Fruit fly (Drosophila melanogaster) whole organism, embryonic: ENCODE data around the gene Hph.

ENCODE experiments used
- Aef1 ChIP-seq: fragments of 200-800 bp; sonication (Bioruptor generic); IDR thresholded peaks from 3 replicates; pipeline ENCODE4 v1.3.6; 2022; ENCODE audit warnings: missing biosample characterization, missing genetic modification characterization
- B-H1 ChIP-seq: fragments of 200-800 bp; sonication (Bioruptor generic); IDR thresholded peaks from 3 replicates; pipeline ENCODE4 v1.3.6; 2022; ENCODE audit warnings: missing biosample characterization, missing genetic modification characterization
- Bgb ChIP-seq: fragments of 200-800 bp; sonication (Bioruptor generic); IDR thresholded peaks from 2 replicates; pipeline ENCODE4 v1.3.6; 2022; ENCODE audit warnings: missing biosample characterization, missing genetic modification characterization; ENCODE audit not compliant: partially characterized antibody
- CG10321 ChIP-seq: fragments of 200-800 bp; sonication (Bioruptor generic); IDR thresholded peaks from 2 replicates; pipeline ENCODE4 v1.3.6; 2022; ENCODE audit warnings: missing biosample characterization, missing genetic modification characterization
- CG10366 ChIP-seq: fragments of 200-800 bp; sonication (Bioruptor generic); IDR thresholded peaks from 2 replicates; pipeline ENCODE4 v1.3.6; 2022; ENCODE audit warnings: missing biosample characterization, missing genetic modification characterization
- CG10431 ChIP-seq: fragments of 200-800 bp; sonication (Bioruptor generic); optimal IDR thresholded peaks from 3 replicates; lab custom pipeline; 2018; ENCODE audit warnings: missing biosample characterization, mild to moderate bottlenecking, missing genetic modification characterization
- CG11247 ChIP-seq: fragments of 200-800 bp; sonication (Bioruptor generic); IDR thresholded peaks from 2 replicates; pipeline ENCODE4 v1.3.6; 2022; ENCODE audit warnings: missing biosample characterization, missing genetic modification characterization
- CG11504 ChIP-seq: fragments of 200-800 bp; sonication (Bioruptor generic); optimal IDR thresholded peaks from 3 replicates; lab custom pipeline; 2019; ENCODE audit warnings: missing biosample characterization, mild to moderate bottlenecking, missing genetic modification characterization, moderate library complexity
- CG12104 ChIP-seq: fragments of 200-800 bp; sonication (Bioruptor generic); optimal IDR thresholded peaks from 3 replicates; lab custom pipeline; 2016; ENCODE audit warnings: missing biosample characterization, missing genetic modification characterization
- CG13775 ChIP-seq: fragments of 200-800 bp; sonication (Bioruptor generic); optimal IDR thresholded peaks from 3 replicates; lab custom pipeline; 2017; ENCODE audit warnings: missing biosample characterization, mild to moderate bottlenecking, missing genetic modification characterization
- CG14441 ChIP-seq: fragments of 200-800 bp; sonication (Bioruptor generic); IDR thresholded peaks from 2 replicates; pipeline ENCODE4 v1.3.6; 2022; ENCODE audit warnings: missing biosample characterization, missing genetic modification characterization
- CG14667 ChIP-seq: fragments of 200-800 bp; sonication (Bioruptor generic); IDR thresholded peaks from 2 replicates; pipeline ENCODE4 v1.3.6; 2022; ENCODE audit warnings: missing biosample characterization, missing genetic modification characterization
- CG14710 ChIP-seq: fragments of 200-800 bp; sonication (Bioruptor generic); optimal IDR thresholded peaks from 3 replicates; lab custom pipeline; 2019; ENCODE audit warnings: missing biosample characterization, mild to moderate bottlenecking, missing genetic modification characterization, moderate library complexity
- CG1602 ChIP-seq: fragments of 200-800 bp; sonication (Bioruptor generic); optimal IDR thresholded peaks from 3 replicates; lab custom pipeline; 2016; ENCODE audit warnings: missing biosample characterization, missing genetic modification characterization
- CG18011 ChIP-seq: fragments of 200-800 bp; sonication (Bioruptor generic); optimal IDR thresholded peaks from 2 replicates; lab custom pipeline; 2017; ENCODE audit warnings: missing biosample characterization, missing genetic modification characterization, mild to moderate bottlenecking, moderate library complexity, missing genotype
- CG18476 ChIP-seq: fragments of 200-800 bp; sonication (Bioruptor generic); optimal IDR thresholded peaks from 2 replicates; lab custom pipeline; 2016; ENCODE audit warnings: missing biosample characterization, mild to moderate bottlenecking, missing genetic modification characterization
- CG2678 ChIP-seq: fragments of 200-800 bp; sonication (Bioruptor generic); optimal IDR thresholded peaks from 3 replicates; lab custom pipeline; 2019; ENCODE audit warnings: missing biosample characterization, mild to moderate bottlenecking, missing genetic modification characterization, moderate library complexity
- CG31224 ChIP-seq: fragments of 200-800 bp; sonication (Bioruptor generic); IDR thresholded peaks from 2 replicates; pipeline ENCODE4 v1.3.6; 2022; ENCODE audit warnings: missing biosample characterization, missing genetic modification characterization
- CG33213 ChIP-seq: fragments of 200-800 bp; sonication (Bioruptor generic); optimal IDR thresholded peaks from 3 replicates; lab custom pipeline; 2016; ENCODE audit warnings: missing biosample characterization, missing genetic modification characterization
- CG34224 ChIP-seq: fragments of 200-800 bp; sonication (Bioruptor generic); IDR thresholded peaks from 3 replicates; pipeline ENCODE4 v1.3.6; 2022; ENCODE audit warnings: missing biosample characterization, missing genetic modification characterization; ENCODE audit not compliant: partially characterized antibody
- CG3838 ChIP-seq: fragments of 200-800 bp; sonication (Bioruptor generic); optimal IDR thresholded peaks from 3 replicates; lab custom pipeline; 2016; ENCODE audit warnings: missing biosample characterization, missing genetic modification characterization
- CG6765 ChIP-seq: fragments of 200-800 bp; sonication (Bioruptor generic); optimal IDR thresholded peaks from 3 replicates; lab custom pipeline; 2017; ENCODE audit warnings: missing biosample characterization, mild to moderate bottlenecking, missing genetic modification characterization
- CG7556 ChIP-seq: fragments of 200-800 bp; sonication (Bioruptor generic); optimal IDR thresholded peaks from 2 replicates; lab custom pipeline; 2017; ENCODE audit warnings: missing biosample characterization, mild to moderate bottlenecking, missing genetic modification characterization
- Dbx ChIP-seq: fragments of 200-800 bp; sonication (Bioruptor generic); IDR thresholded peaks from 3 replicates; pipeline ENCODE4 v1.3.6; 2022; ENCODE audit warnings: missing biosample characterization, missing genetic modification characterization
- Dek ChIP-seq: fragments of 200-800 bp; sonication (Bioruptor generic); optimal IDR thresholded peaks from 3 replicates; lab custom pipeline; 2019; ENCODE audit warnings: missing biosample characterization, mild to moderate bottlenecking, missing genetic modification characterization, moderate library complexity
- Eip74EF ChIP-seq, 2 experiments: fragments of 200-800 bp in 1 of 2; fragments of >200 bp in 1 of 2; sonication (Bioruptor generic) in 1 of 2; optimal IDR thresholded peaks; 2 replicates each; lab custom pipeline; 2017 to 2019; ENCODE audit warnings: missing biosample characterization in 2 of 2, missing genetic modification characterization in 2 of 2, mild to moderate bottlenecking in 1 of 2, moderate library complexity in 1 of 2
- Gsc ChIP-seq: fragments of 200-800 bp; sonication (Bioruptor generic); IDR thresholded peaks from 2 replicates; pipeline ENCODE4 v1.3.6; 2022; ENCODE audit warnings: missing biosample characterization, missing genetic modification characterization
- HHEX ChIP-seq: fragments of 200-800 bp; sonication (Bioruptor generic); optimal IDR thresholded peaks from 3 replicates; lab custom pipeline; 2017; ENCODE audit warnings: missing biosample characterization, mild to moderate bottlenecking, missing genetic modification characterization, missing genetic modification reagents
- Hsf ChIP-seq: fragments of 200-800 bp; sonication (Bioruptor generic); optimal IDR thresholded peaks from 3 replicates; lab custom pipeline; 2016; ENCODE audit warnings: missing biosample characterization, missing genetic modification characterization
- Opbp ChIP-seq: fragments of 200-800 bp; sonication (Bioruptor generic); IDR thresholded peaks from 3 replicates; pipeline ENCODE4 v1.3.6; 2022; ENCODE audit warnings: missing biosample characterization, missing genetic modification characterization; ENCODE audit not compliant: partially characterized antibody
- PHDP ChIP-seq: fragments of 200-800 bp; sonication (Bioruptor generic); optimal IDR thresholded peaks from 3 replicates; lab custom pipeline; 2018; ENCODE audit warnings: missing biosample characterization, mild to moderate bottlenecking, missing genetic modification characterization, moderate library complexity
- Pdp1 ChIP-seq, 2 experiments: fragments of 200-800 bp; sonication (Bioruptor generic); optimal IDR thresholded peaks; 3 replicates each; lab custom pipeline; 2016; ENCODE audit warnings: missing biosample characterization in 2 of 2, missing genetic modification characterization in 2 of 2, mild to moderate bottlenecking in 1 of 2, moderate library complexity in 1 of 2
- Ravus ChIP-seq: fragments of 200-800 bp; sonication (Bioruptor generic); IDR thresholded peaks from 2 replicates; pipeline ENCODE4 v1.3.6; 2022; ENCODE audit warnings: missing biosample characterization, missing genetic modification characterization
- Scr ChIP-seq: fragments of 200-800 bp; sonication (Bioruptor generic); IDR thresholded peaks from 2 replicates; pipeline ENCODE4 v1.3.6; 2022; ENCODE audit warnings: missing biosample characterization, missing genetic modification characterization; ENCODE audit not compliant: partially characterized antibody
- Spps ChIP-seq: fragments of 200-800 bp; sonication (Bioruptor generic); optimal IDR thresholded peaks from 2 replicates; lab custom pipeline; 2018; ENCODE audit warnings: missing biosample characterization, mild to moderate bottlenecking, missing genetic modification characterization
- TFAM ChIP-seq: fragments of 200-800 bp; sonication (Bioruptor generic); optimal IDR thresholded peaks from 2 replicates; lab custom pipeline; 2017; ENCODE audit warnings: missing biosample characterization, missing genetic modification characterization, inconsistent platforms
- ato ChIP-seq: fragments of 200-800 bp; sonication (Bioruptor generic); IDR thresholded peaks from 2 replicates; pipeline ENCODE4 v1.3.6; 2022; ENCODE audit warnings: missing biosample characterization, missing genetic modification characterization; ENCODE audit not compliant: partially characterized antibody
- caup ChIP-seq: fragments of 200-800 bp; sonication (Bioruptor generic); optimal IDR thresholded peaks from 3 replicates; lab custom pipeline; 2017; ENCODE audit warnings: missing biosample characterization, mild to moderate bottlenecking, missing genetic modification characterization, moderate library complexity; ENCODE audit not compliant: severe bottlenecking
- dan ChIP-seq: fragments of 200-800 bp; sonication (Bioruptor generic); IDR thresholded peaks from 2 replicates; pipeline ENCODE4 v1.3.6; 2022; ENCODE audit warnings: missing biosample characterization, missing genetic modification characterization
- dimm ChIP-seq: fragments of 200-800 bp; sonication (Bioruptor generic); IDR thresholded peaks from 2 replicates; pipeline ENCODE4 v1.3.6; 2022; ENCODE audit warnings: missing biosample characterization, missing genetic modification characterization
- esg ChIP-seq: fragments of 200-800 bp; sonication (Bioruptor generic); conservative IDR thresholded peaks from 2 replicates; pipeline ENCODE4 v1.3.6; 2022; ENCODE audit warnings: missing biosample characterization, missing genetic modification characterization
- hb ChIP-seq: fragments of 200-800 bp; sonication (Bioruptor generic); IDR thresholded peaks from 3 replicates; pipeline ENCODE4 v1.3.6; 2022; ENCODE audit warnings: missing biosample characterization, missing genetic modification characterization; ENCODE audit not compliant: partially characterized antibody
- hkb ChIP-seq, 2 experiments: fragments of 200-800 bp in 1 of 2; fragments of >200 bp in 1 of 2; sonication (Bioruptor generic) in 1 of 2; IDR thresholded peaks in 1 of 2; optimal IDR thresholded peaks in 1 of 2; 2 replicates each; pipeline versions ENCODE4 v1.3.6 to Lab custom; 2017 to 2022; ENCODE audit warnings: missing biosample characterization in 1 of 2, missing genetic modification characterization in 1 of 2
- jumu ChIP-seq: fragments of 200-800 bp; sonication (Bioruptor generic); optimal IDR thresholded peaks from 3 replicates; lab custom pipeline; 2016; ENCODE audit warnings: missing biosample characterization, missing genetic modification characterization
- phol ChIP-seq: fragments of 200-800 bp; sonication (Bioruptor generic); optimal IDR thresholded peaks from 3 replicates; lab custom pipeline; 2018; ENCODE audit warnings: missing biosample characterization, mild to moderate bottlenecking, missing genetic modification characterization, moderate library complexity
- shn ChIP-seq: fragments of 200-800 bp; sonication (Bioruptor generic); optimal IDR thresholded peaks from 3 replicates; lab custom pipeline; 2016; ENCODE audit warnings: missing biosample characterization, missing genetic modification characterization
- sqz ChIP-seq: fragments of 200-800 bp; sonication (Bioruptor generic); optimal IDR thresholded peaks from 3 replicates; lab custom pipeline; 2018; ENCODE audit warnings: missing biosample characterization, mild to moderate bottlenecking, missing genetic modification characterization
- sug ChIP-seq: fragments of 200-800 bp; optimal IDR thresholded peaks from 2 replicates; lab custom pipeline; 2019; ENCODE audit warnings: missing biosample characterization, mild to moderate bottlenecking, missing genetic modification characterization, moderate library complexity
- wor ChIP-seq: fragments of 200-800 bp; sonication (Bioruptor generic); IDR thresholded peaks from 2 replicates; pipeline ENCODE4 v1.3.6; 2022; ENCODE audit warnings: missing biosample characterization, missing genetic modification characterization

The Hph gene

DNA sequence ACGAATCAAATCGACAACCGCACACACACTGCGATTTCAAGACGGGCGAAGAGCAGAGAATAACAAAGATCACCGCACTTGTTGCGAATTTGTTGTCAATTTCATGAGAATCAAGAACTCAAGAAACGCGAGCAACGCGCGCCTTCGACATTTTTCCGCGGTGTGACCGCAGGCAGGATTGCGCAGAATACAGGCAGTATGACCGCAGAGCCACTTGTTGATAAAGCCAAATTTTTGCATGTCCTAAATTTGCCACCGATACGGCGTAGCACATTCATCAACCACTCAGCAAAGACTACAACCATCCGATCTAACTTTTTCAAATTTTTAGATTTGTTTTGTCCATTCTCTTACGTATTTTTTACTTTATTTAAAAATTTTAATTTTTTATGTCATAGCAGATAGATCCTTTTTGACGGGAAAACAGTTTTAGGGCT lies 39.5 kb upstream of the Hph start, which contains the start of gene cno (continued):
- TF ChIP-seq HHEX (GFP tag; lab: Kevin White, UChicago) (peak; percentile 1), CG31224 (GFP tag; lab: Robert Waterston, UW) (no peak), TFAM (GFP tag; lab: Kevin White, UChicago) (no peak), PHDP (tag; lab: Kevin White, UChicago) (peak; percentile 21), esg (GFP tag; lab: Robert Waterston, UW) (no peak), CG6765 (GFP tag; lab: Kevin White, UChicago) (no peak), CG2678 (tag; lab: Kevin White, UChicago) (no peak), CG12104 (GFP tag; lab: Kevin White, UChicago) (no peak), CG14710 (tag; lab: Kevin White, UChicago) (peak; percentile 59), sug (peak; percentile 10), Ravus (no peak), CG18011 (GFP tag; lab: Kevin White, UChicago) (no peak), wor (GFP tag; lab: Robert Waterston, UW) (no peak), CG10321 (no peak), jumu (no peak), Dek (tag; lab: Kevin White, UChicago) (peak; percentile 36), CG3838 (GFP tag; lab: Kevin White, UChicago) (no peak), CG14441 (GFP tag; lab: Robert Waterston, UW) (no peak), CG11504 (no peak), CG1602 (GFP tag; lab: Kevin White, UChicago) (no peak), phol (tag; lab: Kevin White, UChicago) (peak; percentile 67), CG33213 (GFP tag; lab: Kevin White, UChicago) (peak; percentile 94), Bgb (GFP tag; lab: Robert Waterston, UW) (peak; percentile 65; the same call in 1 of the 2 replicates), caup (GFP tag; lab: Kevin White, UChicago) (no peak), CG13775 (GFP tag; lab: Kevin White, UChicago) (no peak), sqz (GFP tag; lab: Kevin White, UChicago) (no peak), Aef1 (GFP tag; lab: Robert Waterston, UW) (no peak), Opbp (peak; percentile 46; the same call in 1 of the 3 replicates), dan (GFP tag; lab: Robert Waterston, UW) (no peak), Hsf (GFP tag; lab: Kevin White, UChicago) (no peak), hb (GFP tag; lab: Robert Waterston, UW) (no peak), Pdp1 (GFP tag; optimal IDR thresholded peaks at IDR 0.05; lab: Kevin White, UChicago) (peak in 1 of 2 experiments; percentile 60), Eip74EF (GFP tag; optimal IDR thresholded peaks at IDR 0.05; lab: Kevin White, UChicago) (no peak), hkb (optimal IDR thresholded peaks at IDR 0.05; lab: Kevin White, UChicago) (peak; percentile 56), hkb (GFP tag; IDR thresholded peaks at IDR 0.05; lab: Robert Waterston, UW) (0 out of 2 replicates have a peak, but pooled peaks have one; percentile 12), CG14667 (GFP tag; lab: Robert Waterston, UW) (no peak), dimm (GFP tag; lab: Robert Waterston, UW) (no peak), ato (peak; percentile 24; the same call in 1 of the 2 replicates), Gsc (GFP tag; lab: Robert Waterston, UW) (no peak), shn (GFP tag; lab: Kevin White, UChicago) (no peak), B-H1 (GFP tag; lab: Robert Waterston, UW) (no peak), CG18476 (GFP tag; lab: Kevin White, UChicago) (no peak), Scr (GFP tag; lab: Robert Waterston, UW) (0 out of 2 replicates have a peak, but pooled peaks have one; percentile 22), CG7556 (GFP tag; lab: Kevin White, UChicago) (no peak), Spps (tag; lab: Kevin White, UChicago) (no peak), CG34224 (GFP tag; lab: Robert Waterston, UW) (no peak), CG11247 (GFP tag; lab: Robert Waterston, UW) (no peak), CG10366 (GFP tag; lab: Robert Waterston, UW) (no peak), Dbx (GFP tag; lab: Robert Waterston, UW) (0 out of 3 replicates have a peak, but pooled peaks have one; percentile 37), CG10431 (no peak)
